Worm (Caenorhabditis elegans) whole organism, late embryonic: ENCODE results near the gene mec-1.

ENCODE experiments used
- dve-1 ChIP-seq: sonication (generic microtip); optimal IDR thresholded peaks from 2 replicates; lab custom pipeline; 2017; ENCODE audit warnings: antibody characterized with exemption, mild to moderate bottlenecking, missing genetic modification characterization, missing compliant biosample characterization
- nhr-11 ChIP-seq: fragments of 150-350 bp; optimal IDR thresholded peaks from 2 replicates; lab custom pipeline; 2014; ENCODE audit warnings: missing biosample characterization, missing genetic modification characterization

- no peak for TF ChIP-seq dve-1 (tag; lab: Kevin White, UChicago)
- no peak for TF ChIP-seq nhr-11 (tag; lab: Kevin White, UChicago)
Observed at ce11 chrV:7015872-7016271, 59.5 kb downstream of the mec-1 start, which contains the start of gene C33G8.13.
